Worm (Caenorhabditis elegans): ENCODE results near the gene sre-44.

ce11 chrII:13931944-13932343 is 17.4 kb upstream of the sre-44 start, which contains the start of gene hot-3:
- TF ChIP-seq fos-1 (tag; optimal IDR thresholded peaks at IDR 0.05) (no peak), nhr-237 (tag; optimal IDR thresholded peaks at IDR 0.05) (no peak), nhr-28 (tag; optimal IDR thresholded peaks at IDR 0.05) (no peak), lin-39 (tag; optimal IDR thresholded peaks at IDR 0.05) (no peak), lin-1 (GFP tag; IDR thresholded peaks at IDR 0.05) (no peak), hmg-1.1 (GFP tag; IDR thresholded peaks at IDR 0.05) (no peak), fkh-10 (GFP tag; optimal IDR thresholded peaks at IDR 0.05) (no peak), ama-1 (optimal IDR thresholded peaks at IDR 0.05) (no peak), ZK546.5 (tag; optimal IDR thresholded peaks at IDR 0.05) (no peak), madf-5 (GFP tag; IDR thresholded peaks at IDR 0.05) (no peak), nhr-77 (tag; optimal IDR thresholded peaks at IDR 0.05) (no peak), nhr-11 (tag; optimal IDR thresholded peaks at IDR 0.05) (no peak), unc-62 (GFP tag; optimal IDR thresholded peaks at IDR 0.05 in 1 of 2) (no peak), unc-62 (tag; optimal IDR thresholded peaks at IDR 0.05) (no peak)
